Worm (Caenorhabditis elegans) whole organism, midembryonic: ENCODE measurements around the gene C50F4.1.

ENCODE experiments used
- T22C8.4 ChIP-seq: fragments of 200-800 bp; sonication (Bioruptor generic); IDR thresholded peaks from 2 replicates; pipeline ENCODE4 v1.3.6; 2022; ENCODE audit warnings: missing genetic modification characterization, missing compliant biosample characterization
- cog-1 ChIP-seq: sonication (generic microtip); optimal IDR thresholded peaks from 2 replicates; lab custom pipeline; 2016; ENCODE audit warnings: missing genetic modification characterization, missing compliant biosample characterization
- flt-1 ChIP-seq: fragments of 200-800 bp; sonication (Bioruptor generic); IDR thresholded peaks from 2 replicates; pipeline ENCODE4 v1.3.6; 2022; ENCODE audit warnings: missing genetic modification characterization, missing compliant biosample characterization
- klf-2 ChIP-seq: fragments of 200-800 bp; sonication (Bioruptor generic); conservative IDR thresholded peaks from 2 replicates; pipeline ENCODE4 v1.3.6; 2022; ENCODE audit warnings: missing genetic modification reagents, missing genetic modification characterization, missing compliant biosample characterization
- med-1 ChIP-seq: sonication (generic microtip); optimal IDR thresholded peaks from 2 replicates; lab custom pipeline; 2017; ENCODE audit warnings: missing genetic modification characterization, mild to moderate bottlenecking, missing compliant biosample characterization, antibody characterized with exemption, missing genetic modification reagents; ENCODE audit not compliant: insufficient read depth
- ref-1 ChIP-seq: fragments of 200-800 bp; sonication (Bioruptor generic); conservative IDR thresholded peaks from 2 replicates; pipeline ENCODE4 v1.3.6; 2022; ENCODE audit warnings: missing genetic modification reagents, missing genetic modification characterization, missing compliant biosample characterization
- tab-1 ChIP-seq: fragments of 200-800 bp; sonication (Bioruptor generic); IDR thresholded peaks from 2 replicates; pipeline ENCODE4 v1.3.6; 2022; ENCODE audit warnings: missing genetic modification characterization, missing compliant biosample characterization
- ztf-23 ChIP-seq: fragments of 200-800 bp; sonication (Bioruptor generic); IDR thresholded peaks from 2 replicates; pipeline ENCODE4 v1.3.6; 2022; ENCODE audit warnings: missing genetic modification reagents, missing genetic modification characterization, missing compliant biosample characterization
- ztf-29 ChIP-seq: fragments of 200-800 bp; sonication (Bioruptor generic); IDR thresholded peaks from 2 replicates; pipeline ENCODE4 v1.3.6; 2022; ENCODE audit warnings: missing genetic modification reagents, missing genetic modification characterization, missing compliant biosample characterization

The C50F4.1 gene

ce11 chrV:9526470-9526869 is at the start of gene C50F4.1:
C50F4.1 (plus strand) TSS chrV:9526793.
- TF ChIP-seq klf-2 (GFP tag; lab: Robert Waterston, UW) (no peak), cog-1 (tag; lab: Kevin White, UChicago) (no peak), ztf-23 (GFP tag; lab: Robert Waterston, UW) (no peak)

- TF ChIP-seq klf-2 (GFP tag; lab: Robert Waterston, UW) (no peak), ztf-29 (GFP tag; lab: Robert Waterston, UW) (no peak), ref-1 (GFP tag; lab: Robert Waterston, UW) (no peak), cog-1 (tag; lab: Kevin White, UChicago) (no peak), ztf-23 (GFP tag; lab: Robert Waterston, UW) (no peak), T22C8.4 (GFP tag; lab: Robert Waterston, UW) (no peak), med-1 (no peak), tab-1 (GFP tag; lab: Robert Waterston, UW) (no peak), flt-1 (GFP tag; lab: Robert Waterston, UW) (no peak)
Observed at ce11 chrV:9477863-9478262, 48.7 kb upstream of the C50F4.1 start, which contains the start of gene nas-3. nas-3 (plus strand) TSS chrV:9478163.

ce11 chrV:9480566-9480965 is 46.0 kb upstream of the C50F4.1 start, which contains the start of gene K06A4.6:
K06A4.6 (minus strand) TSS chrV:9480666.
- TF ChIP-seq tab-1 (GFP tag; lab: Robert Waterston, UW) (no peak), klf-2 (GFP tag; lab: Robert Waterston, UW) (no peak), T22C8.4 (GFP tag; lab: Robert Waterston, UW) (no peak), ztf-23 (GFP tag; lab: Robert Waterston, UW) (no peak), cog-1 (tag; lab: Kevin White, UChicago) (no peak), flt-1 (GFP tag; lab: Robert Waterston, UW) (no peak), ztf-29 (GFP tag; lab: Robert Waterston, UW) (no peak), ref-1 (GFP tag; lab: Robert Waterston, UW) (no peak), med-1 (no peak)

- TF ChIP-seq tab-1 (GFP tag; lab: Robert Waterston, UW): no peak
- no peak for TF ChIP-seq T22C8.4 (GFP tag; lab: Robert Waterston, UW)
- TF ChIP-seq ref-1 (GFP tag; lab: Robert Waterston, UW): no peak
- no peak for TF ChIP-seq ztf-29 (GFP tag; lab: Robert Waterston, UW)
- TF ChIP-seq klf-2 (GFP tag; lab: Robert Waterston, UW): no peak
Observed at ce11 chrV:9483738-9484256, 42.8 kb upstream of the C50F4.1 start, which contains the start of gene K06A4.2. K06A4.2 (plus strand) TSS chrV:9484206.

ce11 chrV:9485508-9485907 is 41.1 kb upstream of the C50F4.1 start:
- no peak for TF ChIP-seq T22C8.4 (GFP tag; lab: Robert Waterston, UW)
- no peak for TF ChIP-seq tab-1 (GFP tag; lab: Robert Waterston, UW)
- TF ChIP-seq cog-1 (tag; lab: Kevin White, UChicago): no peak
- TF ChIP-seq med-1: no peak
- no peak for TF ChIP-seq ztf-23 (GFP tag; lab: Robert Waterston, UW)
- no peak for TF ChIP-seq klf-2 (GFP tag; lab: Robert Waterston, UW)
- TF ChIP-seq ztf-29 (GFP tag; lab: Robert Waterston, UW): no peak
- TF ChIP-seq ref-1 (GFP tag; lab: Robert Waterston, UW): no peak
- TF ChIP-seq flt-1 (GFP tag; lab: Robert Waterston, UW): no peak

- no peak for TF ChIP-seq med-1
- no peak for TF ChIP-seq flt-1 (GFP tag; lab: Robert Waterston, UW)
- no peak for TF ChIP-seq T22C8.4 (GFP tag; lab: Robert Waterston, UW)
- no peak for TF ChIP-seq ref-1 (GFP tag; lab: Robert Waterston, UW)
- no peak for TF ChIP-seq cog-1 (tag; lab: Kevin White, UChicago)
- TF ChIP-seq tab-1 (GFP tag; lab: Robert Waterston, UW): no peak
- no peak for TF ChIP-seq klf-2 (GFP tag; lab: Robert Waterston, UW)
- TF ChIP-seq ztf-23 (GFP tag; lab: Robert Waterston, UW): no peak
- no peak for TF ChIP-seq ztf-29 (GFP tag; lab: Robert Waterston, UW)
Observed at ce11 chrV:9489411-9489810, 37.2 kb upstream of the C50F4.1 start, which contains the start of gene K06A4.10. K06A4.10 (minus strand) TSS chrV:9489800.

ce11 chrV:9491440-9492160 is 35.0 kb upstream of the C50F4.1 start, which contains the start of gene K06A4.7:
K06A4.7 (minus strand) TSS chrV:9491490.
- no peak for TF ChIP-seq ztf-29 (GFP tag; lab: Robert Waterston, UW)
- TF ChIP-seq ref-1 (GFP tag; lab: Robert Waterston, UW): no peak
- TF ChIP-seq med-1: no peak
- TF ChIP-seq cog-1 (tag; lab: Kevin White, UChicago): no peak
- TF ChIP-seq flt-1 (GFP tag; lab: Robert Waterston, UW): no peak
- TF ChIP-seq klf-2 (GFP tag; lab: Robert Waterston, UW): no peak

ce11 chrV:9492460-9492859 is 34.1 kb upstream of the C50F4.1 start:
- TF ChIP-seq T22C8.4 (GFP tag; lab: Robert Waterston, UW): no peak
- TF ChIP-seq cog-1 (tag; lab: Kevin White, UChicago): no peak
- no peak for TF ChIP-seq ztf-29 (GFP tag; lab: Robert Waterston, UW)
- no peak for TF ChIP-seq tab-1 (GFP tag; lab: Robert Waterston, UW)
- no peak for TF ChIP-seq ref-1 (GFP tag; lab: Robert Waterston, UW)
- no peak for TF ChIP-seq med-1
- no peak for TF ChIP-seq klf-2 (GFP tag; lab: Robert Waterston, UW)
- no peak for TF ChIP-seq ztf-23 (GFP tag; lab: Robert Waterston, UW)
- no peak for TF ChIP-seq flt-1 (GFP tag; lab: Robert Waterston, UW)

ce11 chrV:9496742-9497141 is 29.9 kb upstream of the C50F4.1 start, which contains the start of gene gsnl-1:
gsnl-1 (plus strand) TSS chrV:9497042.
- TF ChIP-seq klf-2 (GFP tag; lab: Robert Waterston, UW) (no peak), tab-1 (GFP tag; lab: Robert Waterston, UW) (no peak), med-1 (no peak)
